Worm (Caenorhabditis elegans): ENCODE measurements around the gene F18C5.5.

- TF ChIP-seq aly-1 (tag; optimal IDR thresholded peaks at IDR 0.05), result no peak
- TF ChIP-seq F13C5.2 (tag; optimal IDR thresholded peaks at IDR 0.05), result no peak
- no peak for TF ChIP-seq ets-7 (tag; optimal IDR thresholded peaks at IDR 0.05)
- TF ChIP-seq ama-1 (optimal IDR thresholded peaks at IDR 0.05), result no peak
- TF ChIP-seq tra-4 (tag; optimal IDR thresholded peaks at IDR 0.05), result no peak
- no peak for TF ChIP-seq B0310.2 (tag; optimal IDR thresholded peaks at IDR 0.05)
Measured at ce11 chrII:6568707-6569106, 2.2 kb upstream of the F18C5.5 start, which contains the start of gene sra-27.
